Fruit fly (Drosophila melanogaster) whole organism, embryonic: ENCODE measurements around the gene CG32829.
A peak's percentile ranks its signal among the peaks of the same experiment; 100 is the strongest.

Experiments used
- Abd-B ChIP-seq: fragments of 200-800 bp; sonication (Bioruptor generic); optimal IDR thresholded peaks from 2 replicates; lab custom pipeline; 2018; ENCODE audit warnings: missing biosample characterization, mild to moderate bottlenecking, missing genetic modification characterization, moderate library complexity
- Awh ChIP-seq: fragments of 200-800 bp; sonication (Bioruptor generic); IDR thresholded peaks from 2 replicates; pipeline ENCODE4, ENCODE4 v1.3.6; 2022; ENCODE audit warnings: missing biosample characterization, missing genetic modification characterization
- B-H2 ChIP-seq: fragments of 200-800 bp; sonication (Bioruptor generic); optimal IDR thresholded peaks from 2 replicates; lab custom pipeline; 2018; ENCODE audit warnings: missing biosample characterization, mild to moderate bottlenecking, missing genetic modification characterization
- Bdp1 ChIP-seq: fragments of 200-800 bp; sonication (Bioruptor generic); optimal IDR thresholded peaks from 3 replicates; lab custom pipeline; 2016; ENCODE audit warnings: missing biosample characterization, missing genetic modification characterization
- Bgb ChIP-seq: fragments of 200-800 bp; sonication (Bioruptor generic); IDR thresholded peaks from 2 replicates; pipeline ENCODE4 v1.3.6; 2022; ENCODE audit warnings: missing biosample characterization, missing genetic modification characterization; ENCODE audit not compliant: partially characterized antibody
- BtbVII ChIP-seq: fragments of 200-800 bp; sonication (Bioruptor generic); optimal IDR thresholded peaks from 3 replicates; lab custom pipeline; 2017; ENCODE audit warnings: missing biosample characterization, mild to moderate bottlenecking, missing genetic modification characterization
- CG10366 ChIP-seq: fragments of 200-800 bp; sonication (Bioruptor generic); IDR thresholded peaks from 2 replicates; pipeline ENCODE4 v1.3.6; 2022; ENCODE audit warnings: missing biosample characterization, missing genetic modification characterization
- CG12299 ChIP-seq: fragments of 200-800 bp; sonication (Bioruptor generic); optimal IDR thresholded peaks from 2 replicates; lab custom pipeline; 2018; ENCODE audit warnings: missing biosample characterization, mild to moderate bottlenecking, missing genetic modification characterization
- CG16813 ChIP-seq: fragments of 200-800 bp; sonication (Bioruptor generic); IDR thresholded peaks from 3 replicates; pipeline ENCODE4 v1.3.6; 2022; ENCODE audit warnings: missing biosample characterization, missing genetic modification characterization; ENCODE audit not compliant: partially characterized antibody
- CG16863 ChIP-seq: fragments of 200-800 bp; sonication (Bioruptor generic); optimal IDR thresholded peaks from 3 replicates; lab custom pipeline; 2016; ENCODE audit warnings: missing biosample characterization, missing genetic modification characterization
- CG17186 ChIP-seq: fragments of 200-800 bp; sonication (Bioruptor generic); optimal IDR thresholded peaks from 3 replicates; lab custom pipeline; 2017; ENCODE audit warnings: missing biosample characterization, missing genetic modification reagents, missing genetic modification characterization
- CG2202 ChIP-seq: fragments of 200-800 bp; sonication (Bioruptor generic); optimal IDR thresholded peaks from 2 replicates; lab custom pipeline; 2018; ENCODE audit warnings: missing biosample characterization, mild to moderate bottlenecking, missing genetic modification characterization
- CG33213 ChIP-seq: fragments of 200-800 bp; sonication (Bioruptor generic); optimal IDR thresholded peaks from 3 replicates; lab custom pipeline; 2016; ENCODE audit warnings: missing biosample characterization, missing genetic modification characterization
- CG33557 ChIP-seq: fragments of 200-800 bp; sonication (Bioruptor generic); optimal IDR thresholded peaks from 2 replicates; lab custom pipeline; 2019; ENCODE audit warnings: missing biosample characterization, mild to moderate bottlenecking, missing genetic modification characterization, moderate library complexity
- CG4360 ChIP-seq: fragments of 200-800 bp; sonication (Bioruptor generic); IDR thresholded peaks from 2 replicates; pipeline ENCODE4 v1.3.6; 2022; ENCODE audit warnings: missing biosample characterization, missing genetic modification characterization
- CG43689 ChIP-seq: fragments of 200-800 bp; sonication (Bioruptor generic); IDR thresholded peaks from 2 replicates; pipeline ENCODE4 v1.3.6; 2022; ENCODE audit warnings: missing biosample characterization, missing genetic modification characterization
- CG4617 ChIP-seq: fragments of 200-800 bp; sonication (Bioruptor generic); optimal IDR thresholded peaks from 3 replicates; lab custom pipeline; 2016; ENCODE audit warnings: missing biosample characterization, missing genetic modification characterization, borderline replicate concordance
- CG5245 ChIP-seq: fragments of 200-800 bp; sonication (Bioruptor generic); optimal IDR thresholded peaks from 3 replicates; lab custom pipeline; 2016; ENCODE audit warnings: missing biosample characterization, missing genetic modification characterization
- CG6689 ChIP-seq: fragments of 200-800 bp; sonication (Bioruptor generic); IDR thresholded peaks from 2 replicates; pipeline ENCODE4 v1.3.6; 2022; ENCODE audit warnings: missing biosample characterization, missing genetic modification characterization
- CG6765 ChIP-seq: fragments of 200-800 bp; sonication (Bioruptor generic); optimal IDR thresholded peaks from 3 replicates; lab custom pipeline; 2017; ENCODE audit warnings: missing biosample characterization, mild to moderate bottlenecking, missing genetic modification characterization
- CG7963 ChIP-seq: fragments of 200-800 bp; sonication (Bioruptor generic); IDR thresholded peaks from 3 replicates; pipeline ENCODE4 v1.3.6; 2022; ENCODE audit warnings: missing biosample characterization, missing genetic modification characterization; ENCODE audit not compliant: partially characterized antibody
- CoRest ChIP-seq: fragments of 200-800 bp; sonication (Bioruptor generic); optimal IDR thresholded peaks from 3 replicates; lab custom pipeline; 2018; ENCODE audit warnings: missing biosample characterization, mild to moderate bottlenecking, missing genetic modification characterization, moderate library complexity
- Dad ChIP-seq: fragments of 200-800 bp; sonication (Bioruptor generic); optimal IDR thresholded peaks from 3 replicates; lab custom pipeline; 2016; ENCODE audit warnings: missing biosample characterization, missing genetic modification characterization
- E2f1 ChIP-seq: fragments of 200-800 bp; sonication (Bioruptor generic); IDR thresholded peaks from 2 replicates; pipeline ENCODE4 v1.3.6; 2022; ENCODE audit warnings: missing biosample characterization, missing genetic modification characterization
- Gug ChIP-seq: fragments of 200-800 bp; sonication (Bioruptor generic); IDR thresholded peaks from 4 replicates; pipeline ENCODE4 v1.3.6; 2022; ENCODE audit warnings: missing biosample characterization, missing genetic modification characterization
- Jarid2 ChIP-seq: fragments of 200-800 bp; sonication (Bioruptor generic); optimal IDR thresholded peaks from 3 replicates; lab custom pipeline; 2017; ENCODE audit warnings: mild to moderate bottlenecking, missing biosample characterization, missing genetic modification reagents, missing genetic modification characterization
- Meics ChIP-seq: fragments of 200-800 bp; sonication (Bioruptor generic); optimal IDR thresholded peaks from 2 replicates; lab custom pipeline; 2017; ENCODE audit warnings: missing biosample characterization, mild to moderate bottlenecking, missing genetic modification characterization
- NC2α ChIP-seq: fragments of 200-800 bp; sonication (Bioruptor generic); optimal IDR thresholded peaks from 2 replicates; lab custom pipeline; 2016; ENCODE audit warnings: missing biosample characterization, missing genetic modification characterization
- NK7.1 ChIP-seq: fragments of 200-800 bp; sonication (Bioruptor generic); optimal IDR thresholded peaks from 3 replicates; lab custom pipeline; 2016; ENCODE audit warnings: missing biosample characterization, missing genetic modification characterization
- Nf-YB ChIP-seq: fragments of 200-800 bp; sonication (Bioruptor generic); optimal IDR thresholded peaks from 3 replicates; lab custom pipeline; 2019; ENCODE audit warnings: missing biosample characterization, mild to moderate bottlenecking, missing genetic modification characterization, moderate library complexity
- Ptx1 ChIP-seq: fragments of 200-800 bp; sonication (Bioruptor generic); IDR thresholded peaks from 2 replicates; pipeline ENCODE4 v1.3.6; 2022; ENCODE audit warnings: missing biosample characterization, missing genetic modification characterization
- Sox100B ChIP-seq: fragments of 200-800 bp; sonication (Bioruptor generic); optimal IDR thresholded peaks from 3 replicates; lab custom pipeline; 2018; ENCODE audit warnings: missing biosample characterization, mild to moderate bottlenecking, missing genetic modification characterization
- Sry-β ChIP-seq: fragments of 200-800 bp; sonication (Bioruptor generic); optimal IDR thresholded peaks from 2 replicates; lab custom pipeline; 2018; ENCODE audit warnings: missing biosample characterization, mild to moderate bottlenecking, missing genetic modification characterization, moderate library complexity
- ash1 ChIP-seq: fragments of 200-800 bp; sonication (Bioruptor generic); optimal IDR thresholded peaks from 2 replicates; lab custom pipeline; 2018; ENCODE audit warnings: missing biosample characterization, mild to moderate bottlenecking, missing genetic modification characterization
- caup ChIP-seq: fragments of 200-800 bp; sonication (Bioruptor generic); optimal IDR thresholded peaks from 3 replicates; lab custom pipeline; 2017; ENCODE audit warnings: missing biosample characterization, mild to moderate bottlenecking, missing genetic modification characterization, moderate library complexity; ENCODE audit not compliant: severe bottlenecking
- cg ChIP-seq: fragments of 200-800 bp; sonication (Bioruptor generic); optimal IDR thresholded peaks from 3 replicates; lab custom pipeline; 2019; ENCODE audit warnings: missing biosample characterization, mild to moderate bottlenecking, missing genetic modification characterization, moderate library complexity
- crc ChIP-seq: fragments of 200-800 bp; sonication (Bioruptor generic); optimal IDR thresholded peaks from 2 replicates; lab custom pipeline; 2016; ENCODE audit warnings: missing biosample characterization, missing genetic modification characterization
- da ChIP-seq: fragments of 200-800 bp; sonication (Bioruptor generic); optimal IDR thresholded peaks from 2 replicates; lab custom pipeline; 2016; ENCODE audit warnings: missing biosample characterization, missing genetic modification characterization
- dmrt11E ChIP-seq: fragments of 200-800 bp; sonication (Bioruptor generic); optimal IDR thresholded peaks from 3 replicates; lab custom pipeline; 2018; ENCODE audit warnings: missing biosample characterization, mild to moderate bottlenecking, missing genetic modification characterization, moderate library complexity
- en ChIP-seq: fragments of 200-800 bp; sonication (Bioruptor generic); optimal IDR thresholded peaks from 2 replicates; lab custom pipeline; 2016; ENCODE audit warnings: missing biosample characterization, missing genetic modification characterization
- fu2 ChIP-seq: fragments of 200-800 bp; sonication (Bioruptor generic); optimal IDR thresholded peaks from 2 replicates; lab custom pipeline; 2016; ENCODE audit warnings: missing biosample characterization, missing genetic modification characterization
- gcm2 ChIP-seq: fragments of 200-800 bp; sonication (Bioruptor generic); optimal IDR thresholded peaks from 2 replicates; lab custom pipeline; 2016; ENCODE audit warnings: missing biosample characterization, missing genetic modification characterization
- grn ChIP-seq: fragments of 200-800 bp; sonication (Bioruptor generic); optimal IDR thresholded peaks from 3 replicates; lab custom pipeline; 2017; ENCODE audit warnings: missing biosample characterization, missing genetic modification characterization
- hb ChIP-seq: fragments of 200-800 bp; sonication (Bioruptor generic); IDR thresholded peaks from 3 replicates; pipeline ENCODE4 v1.3.6; 2022; ENCODE audit warnings: missing biosample characterization, missing genetic modification characterization; ENCODE audit not compliant: partially characterized antibody
- hkb ChIP-seq, 2 experiments: fragments of 200-800 bp in 1 of 2; fragments of >200 bp in 1 of 2; sonication (Bioruptor generic) in 1 of 2; IDR thresholded peaks in 1 of 2; optimal IDR thresholded peaks in 1 of 2; 2 replicates each; pipeline versions ENCODE4 v1.3.6 to Lab custom; 2017 to 2022; ENCODE audit warnings: missing biosample characterization in 1 of 2, missing genetic modification characterization in 1 of 2
- lilli ChIP-seq: fragments of 200-800 bp; sonication (Bioruptor generic); optimal IDR thresholded peaks from 3 replicates; lab custom pipeline; 2016; ENCODE audit warnings: missing biosample characterization, missing genetic modification characterization
- sna ChIP-seq: fragments of 200-800 bp; sonication (Bioruptor generic); IDR thresholded peaks from 2 replicates; pipeline ENCODE4 v1.3.6; 2022; ENCODE audit warnings: missing biosample characterization, missing genetic modification characterization; ENCODE audit not compliant: partially characterized antibody
- sug ChIP-seq: fragments of 200-800 bp; optimal IDR thresholded peaks from 2 replicates; lab custom pipeline; 2019; ENCODE audit warnings: missing biosample characterization, mild to moderate bottlenecking, missing genetic modification characterization, moderate library complexity
- unc-4 ChIP-seq: fragments of 200-800 bp; sonication (Bioruptor generic); IDR thresholded peaks from 2 replicates; pipeline ENCODE4 v1.3.6; 2022; ENCODE audit warnings: missing biosample characterization, missing genetic modification characterization; ENCODE audit not compliant: partially characterized antibody
- yki ChIP-seq: fragments of >200 bp; optimal IDR thresholded peaks from 3 replicates; lab custom pipeline; 2018
- zfh1 ChIP-seq: fragments of 200-800 bp; sonication (Bioruptor generic); IDR thresholded peaks from 3 replicates; pipeline ENCODE4 v1.3.6; 2022; ENCODE audit warnings: missing biosample characterization, missing genetic modification characterization

Gene CG32829

dm6 chr2L:6948540-6948942 is 32.3 kb upstream of the CG32829 start, which contains the start of gene ihog (continued):
- peak; percentile 47; the same call in 1 of the 2 replicates for TF ChIP-seq unc-4 (GFP tag; lab: Robert Waterston, UW)
- no peak for TF ChIP-seq CG33213 (GFP tag; lab: Kevin White, UChicago)
- no peak for TF ChIP-seq sna (GFP tag; lab: Robert Waterston, UW)
- TF ChIP-seq hb (GFP tag; lab: Robert Waterston, UW), result no peak
- no peak for TF ChIP-seq Sox100B (GFP tag; lab: Kevin White, UChicago)
- no peak for TF ChIP-seq Jarid2 (GFP tag; lab: Kevin White, UChicago)
- no peak for TF ChIP-seq BtbVII (GFP tag; lab: Kevin White, UChicago)
- TF ChIP-seq hkb (optimal IDR thresholded peaks at IDR 0.05; lab: Kevin White, UChicago), result no peak
- no peak for TF ChIP-seq hkb (GFP tag; IDR thresholded peaks at IDR 0.05; lab: Robert Waterston, UW)
- no peak for TF ChIP-seq CG6765
- TF ChIP-seq CG2202, result no peak
- TF ChIP-seq Dad (GFP tag; lab: Kevin White, UChicago), result no peak
- no peak for TF ChIP-seq caup (GFP tag; lab: Kevin White, UChicago)
- no peak for TF ChIP-seq CoRest (tag; lab: Kevin White, UChicago)
- peak; percentile 51; the same call in 1 of the 3 replicates for TF ChIP-seq CG7963
- peak; percentile 79 for TF ChIP-seq cg
- TF ChIP-seq ash1, result no peak
- TF ChIP-seq Abd-B (GFP tag; lab: Kevin White, UChicago), result no peak
- TF ChIP-seq CG17186 (GFP tag; lab: Kevin White, UChicago), result no peak
- TF ChIP-seq B-H2 (GFP tag; lab: Kevin White, UChicago), result peak; percentile 22
- TF ChIP-seq CG5245 (GFP tag; lab: Kevin White, UChicago), result no peak
- TF ChIP-seq lilli (GFP tag; lab: Kevin White, UChicago), result no peak
- TF ChIP-seq yki (lab: Kevin White, UChicago), result no peak
- TF ChIP-seq CG16813 (GFP tag; lab: Robert Waterston, UW), result peak; percentile 24; the same call in 1 of the 3 replicates
- no peak for TF ChIP-seq Awh (GFP tag; lab: Robert Waterston, UW)
- no peak for TF ChIP-seq NC2α
- TF ChIP-seq da (GFP tag; lab: Kevin White, UChicago), result no peak
- no peak for TF ChIP-seq Meics
- no peak for TF ChIP-seq sug
- no peak for TF ChIP-seq CG43689 (GFP tag; lab: Robert Waterston, UW)
- no peak for TF ChIP-seq Bdp1 (GFP tag; lab: Kevin White, UChicago)
- peak; percentile 59 for TF ChIP-seq Bgb (GFP tag; lab: Robert Waterston, UW)
- no peak for TF ChIP-seq zfh1 (GFP tag; lab: Robert Waterston, UW)
- no peak for TF ChIP-seq CG6689 (GFP tag; lab: Robert Waterston, UW)
- no peak for TF ChIP-seq Gug (GFP tag; lab: Robert Waterston, UW)
- TF ChIP-seq crc (GFP tag; lab: Kevin White, UChicago), result no peak
- no peak for TF ChIP-seq en (GFP tag; lab: Kevin White, UChicago)
- TF ChIP-seq CG4360 (GFP tag; lab: Robert Waterston, UW), result no peak
- TF ChIP-seq E2f1 (GFP tag; lab: Robert Waterston, UW), result 0 out of 2 replicates have a peak, but pooled peaks have one; percentile 6
- no peak for TF ChIP-seq CG12299
- no peak for TF ChIP-seq Nf-YB (GFP tag; lab: Kevin White, UChicago)
- no peak for TF ChIP-seq dmrt11E
- TF ChIP-seq fu2 (GFP tag; lab: Kevin White, UChicago), result no peak
- 0 out of 2 replicates have a peak, but pooled peaks have one; percentile 17 for TF ChIP-seq CG10366 (GFP tag; lab: Robert Waterston, UW)
- no peak for TF ChIP-seq CG16863 (GFP tag; lab: Kevin White, UChicago)
- TF ChIP-seq CG33557 (GFP tag; lab: Kevin White, UChicago), result no peak
- no peak for TF ChIP-seq Ptx1
- peak; percentile 71 for TF ChIP-seq CG4617 (GFP tag; lab: Kevin White, UChicago)
- no peak for TF ChIP-seq gcm2 (GFP tag; lab: Kevin White, UChicago)
- no peak for TF ChIP-seq grn (GFP tag; lab: Kevin White, UChicago)
- TF ChIP-seq NK7.1, result no peak
- peak; percentile 72 for TF ChIP-seq Sry-β (GFP tag; lab: Kevin White, UChicago)
